Worm (Caenorhabditis elegans): ENCODE results near the gene dmd-7.

- TF ChIP-seq M03D4.4 (tag; optimal IDR thresholded peaks at IDR 0.05) (no peak), hlh-1 (tag; optimal IDR thresholded peaks at IDR 0.05) (no peak), unc-62 (GFP tag; optimal IDR thresholded peaks at IDR 0.05) (no peak), unc-39 (tag; optimal IDR thresholded peaks at IDR 0.05) (no peak), lin-32 (GFP tag; optimal IDR thresholded peaks at IDR 0.05) (no peak), snpc-4 (tag; optimal IDR thresholded peaks at IDR 0.05) (no peak)
These were observed 6.0 kb upstream of the dmd-7 start for ce11 chrV:6240735-6241134.
